Fruit fly (Drosophila melanogaster) whole organism, prepupa: ENCODE measurements around the gene CG46280.

Experiments
- CG16779 ChIP-seq: fragments of 200-800 bp; sonication (Bioruptor generic); optimal IDR thresholded peaks from 3 replicates; lab custom pipeline; 2017; ENCODE audit warnings: missing biosample characterization, mild to moderate bottlenecking, missing genetic modification characterization
- CG31627 ChIP-seq: fragments of 200-800 bp; sonication (Bioruptor generic); optimal IDR thresholded peaks from 3 replicates; lab custom pipeline; 2016; ENCODE audit warnings: missing biosample characterization, missing genetic modification characterization
- CG8319 ChIP-seq: fragments of 200-800 bp; sonication (Bioruptor generic); optimal IDR thresholded peaks from 3 replicates; lab custom pipeline; 2016; ENCODE audit warnings: missing biosample characterization, missing genetic modification characterization
- Sox14 ChIP-seq: fragments of 200-800 bp; sonication (Bioruptor generic); optimal IDR thresholded peaks from 3 replicates; lab custom pipeline; 2016; ENCODE audit warnings: missing biosample characterization, missing genetic modification characterization
- acj6 ChIP-seq: fragments of 200-800 bp; sonication (Bioruptor generic); optimal IDR thresholded peaks from 3 replicates; lab custom pipeline; 2016; ENCODE audit warnings: missing biosample characterization, missing genetic modification characterization
- esn ChIP-seq: fragments of 200-800 bp; sonication (Bioruptor generic); optimal IDR thresholded peaks from 2 replicates; lab custom pipeline; 2016; ENCODE audit warnings: missing biosample characterization, mild to moderate bottlenecking, missing genetic modification characterization, moderate library complexity
- topi ChIP-seq: fragments of 200-800 bp; sonication (Bioruptor generic); optimal IDR thresholded peaks from 3 replicates; lab custom pipeline; 2016; ENCODE audit warnings: missing biosample characterization, missing genetic modification characterization

DNA sequence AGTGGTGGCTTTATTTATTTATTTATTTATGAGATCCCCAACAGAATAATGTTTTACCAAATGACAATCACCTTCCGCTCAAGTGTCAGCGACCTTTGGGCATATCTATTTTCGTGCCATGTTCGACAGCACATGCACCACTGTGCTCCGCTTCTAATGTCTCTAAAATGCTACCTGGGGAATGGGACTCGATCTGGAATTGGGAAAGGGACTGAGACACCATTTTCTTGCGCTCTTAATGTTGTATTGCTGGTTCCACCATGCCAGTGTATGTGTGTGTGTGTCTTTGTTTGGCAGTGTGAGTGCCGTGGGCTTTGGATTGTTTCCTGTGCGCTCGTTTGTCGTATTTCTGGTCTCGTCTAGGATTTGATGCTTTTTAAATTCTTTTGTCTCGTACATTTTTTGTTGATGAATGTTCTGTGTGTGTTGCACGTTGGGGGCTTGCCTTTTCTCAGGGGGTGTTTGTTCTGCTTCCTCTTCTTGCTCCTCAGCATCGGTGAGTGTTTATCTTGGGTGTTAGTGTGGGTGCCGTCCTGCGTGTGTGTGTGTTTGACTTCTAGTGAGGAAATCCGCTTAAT is 34.8 kb upstream of the CG46280 start:
- no peak for TF ChIP-seq CG16779 (tag; lab: Kevin White, UChicago)
- TF ChIP-seq CG31627 (GFP tag; lab: Kevin White, UChicago) = no peak
- TF ChIP-seq Sox14 (GFP tag; lab: Kevin White, UChicago) = no peak
- TF ChIP-seq acj6 (GFP tag; lab: Kevin White, UChicago) = no peak
- no peak for TF ChIP-seq esn (GFP tag; lab: Kevin White, UChicago)
- TF ChIP-seq CG8319 (GFP tag; lab: Kevin White, UChicago) = no peak
- TF ChIP-seq topi (GFP tag; lab: Kevin White, UChicago) = no peak
